Worm (Caenorhabditis elegans): Measurements from ENCODE around the gene mfsd-12.

DNA sequence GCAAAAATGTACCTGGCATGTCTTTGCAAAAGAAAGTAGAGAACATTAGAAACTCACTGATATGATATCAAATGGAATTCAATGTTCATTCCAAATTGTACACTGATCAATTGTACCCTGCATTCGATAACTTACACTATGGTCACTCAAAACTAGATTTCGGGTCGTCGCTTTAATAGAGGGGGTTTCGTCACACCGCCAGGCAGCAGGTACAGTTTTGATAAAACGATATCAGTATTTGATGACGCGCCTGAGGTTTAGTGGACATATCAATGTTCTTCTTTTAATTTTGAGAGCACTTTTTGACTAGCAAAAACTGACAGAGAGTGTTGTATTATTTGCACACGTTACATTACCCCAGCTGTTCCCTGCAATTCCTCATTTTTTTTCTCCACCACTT, 31.7 kb upstream of the mfsd-12 start:
- TF ChIP-seq nhr-12 (tag; optimal IDR thresholded peaks at IDR 0.05) = no peak
- TF ChIP-seq nfya-1 (tag; optimal IDR thresholded peaks at IDR 0.05; ENCODE audit: insufficient read depth) = no peak
- no peak for TF ChIP-seq nhr-25 (tag; optimal IDR thresholded peaks at IDR 0.05)
- TF ChIP-seq mdl-1 (tag; optimal IDR thresholded peaks at IDR 0.05) = no peak
- TF ChIP-seq nhr-28 (tag; optimal IDR thresholded peaks at IDR 0.05) = no peak
- no peak for TF ChIP-seq snpc-4 (tag; optimal IDR thresholded peaks at IDR 0.05)
- TF ChIP-seq nhr-67 (tag; optimal IDR thresholded peaks at IDR 0.05) = no peak

Measured in whole organism, L3 larva.